Worm (Caenorhabditis elegans): Measurements from ENCODE around the gene M03F8.1.
A peak's percentile ranks its signal among the peaks of the same experiment; 100 is the strongest.

Gene M03F8.1

DNA sequence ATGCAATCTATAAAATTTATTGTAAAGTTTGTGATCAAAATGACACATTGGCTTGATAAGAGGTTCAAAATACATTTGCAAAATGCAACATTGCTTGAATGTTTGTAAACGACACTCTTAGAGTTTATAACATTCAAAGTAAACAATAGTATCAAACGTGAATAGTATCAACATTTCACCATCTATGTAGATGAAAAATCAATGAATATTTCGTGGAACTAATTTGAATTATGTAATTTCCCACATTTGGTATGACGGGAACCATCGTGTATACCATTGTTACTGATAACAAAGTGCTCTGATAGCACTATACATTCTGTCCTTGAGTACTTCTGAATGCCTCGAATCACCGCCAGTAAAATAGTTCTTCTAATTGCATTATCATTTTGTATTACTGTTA, 20.6 kb upstream of the M03F8.1 start, which contains the start of gene galt-1:
galt-1 (plus strand) TSS at position 318 of the 400 bp plus-strand sequence.
- TF ChIP-seq pqm-1 (tag; optimal IDR thresholded peaks at IDR 0.05) = peak; percentile 34
- TF ChIP-seq eor-1 (tag; optimal IDR thresholded peaks at IDR 0.05) = no peak
- peak; percentile 15 for TF ChIP-seq pha-4 (tag; optimal IDR thresholded peaks at IDR 0.05)
- peak; percentile 77 for TF ChIP-seq elt-2 (tag; optimal IDR thresholded peaks at IDR 0.05)

DNA sequence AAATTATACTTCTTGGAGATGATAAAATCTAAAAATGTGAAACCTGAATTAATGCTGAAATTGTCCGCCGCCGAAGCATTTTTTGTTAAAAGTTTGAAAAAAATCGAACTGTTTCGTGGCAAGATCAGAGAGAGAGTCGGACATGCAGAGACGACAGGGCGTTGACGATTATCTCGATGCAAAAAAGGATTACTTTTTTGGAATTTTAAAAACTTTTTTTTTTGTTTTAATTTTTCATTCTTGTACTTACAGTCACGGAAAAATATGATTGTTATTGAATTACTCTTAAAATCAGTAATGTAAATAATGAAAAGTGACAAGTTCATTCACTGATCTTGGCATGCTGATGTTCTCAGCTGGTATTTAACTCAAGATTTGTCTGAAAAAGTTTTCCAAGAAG, 14.5 kb upstream of the M03F8.1 start, which contains the start of the genes M03F8.5 and M03F8.7:
M03F8.5 (minus strand) TSS at position 101 of the 400 bp plus-strand sequence.
M03F8.7 (plus strand) TSS at position 249 of the 400 bp plus-strand sequence.
- TF ChIP-seq nhr-23 (tag; optimal IDR thresholded peaks at IDR 0.05) = no peak
- no peak for TF ChIP-seq pqm-1 (tag; optimal IDR thresholded peaks at IDR 0.05)
- no peak for TF ChIP-seq lin-15B (tag; optimal IDR thresholded peaks at IDR 0.05)
- TF ChIP-seq nhr-12 (tag; optimal IDR thresholded peaks at IDR 0.05) = no peak
- TF ChIP-seq jun-1 (tag; optimal IDR thresholded peaks at IDR 0.05) = no peak
- TF ChIP-seq elt-1 (tag; optimal IDR thresholded peaks at IDR 0.05) = no peak
- no peak for TF ChIP-seq R02D3.7 (tag; optimal IDR thresholded peaks at IDR 0.05)

DNA sequence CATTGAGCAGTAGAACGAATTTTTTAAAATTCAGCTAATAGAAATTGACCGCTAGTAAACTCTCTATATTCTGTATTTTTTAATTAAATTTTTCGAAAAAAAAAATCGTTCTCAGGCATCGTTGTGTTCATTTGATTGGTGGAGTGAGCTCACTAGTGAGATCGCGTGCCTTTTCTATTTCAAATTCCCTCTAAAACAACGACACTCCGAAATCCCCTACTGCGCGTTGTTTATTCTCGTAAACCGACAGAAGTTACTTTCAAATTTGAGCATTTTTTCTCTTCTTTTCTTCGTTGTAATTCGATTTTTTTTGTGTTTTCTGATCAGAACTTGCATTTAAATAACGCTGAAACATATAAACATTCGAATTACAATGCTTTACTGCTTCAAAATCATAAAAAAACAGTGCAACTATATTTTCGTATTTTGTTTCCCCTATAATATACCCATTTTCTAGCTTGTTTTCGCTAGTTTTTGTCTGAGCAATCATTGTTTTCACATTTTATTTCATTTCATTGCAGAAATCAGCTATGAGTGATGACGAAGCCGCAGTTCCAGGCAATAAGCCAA, 11.6 kb upstream of the M03F8.1 start, which contains the start of gene syf-3:
syf-3 (plus strand) TSS at position 520 of the 570 bp plus-strand sequence.
- TF ChIP-seq elt-1 (tag; optimal IDR thresholded peaks at IDR 0.05) = no peak
- TF ChIP-seq egl-27 (tag; optimal IDR thresholded peaks at IDR 0.05) = no peak
- TF ChIP-seq fkh-2 (tag; optimal IDR thresholded peaks at IDR 0.05) = no peak
- TF ChIP-seq ceh-16 (tag; optimal IDR thresholded peaks at IDR 0.05) = no peak
- peak; percentile 52 for TF ChIP-seq nfya-1 (tag; optimal IDR thresholded peaks at IDR 0.05; ENCODE audit: insufficient read depth)
- no peak for TF ChIP-seq ceh-9 (tag; optimal IDR thresholded peaks at IDR 0.05)
- no peak for TF ChIP-seq eor-1 (tag; optimal IDR thresholded peaks at IDR 0.05)
- TF ChIP-seq zag-1 (tag; optimal IDR thresholded peaks at IDR 0.05) = no peak
- no peak for TF ChIP-seq ztf-4 (tag; optimal IDR thresholded peaks at IDR 0.05)
- no peak for TF ChIP-seq elt-2 (tag; optimal IDR thresholded peaks at IDR 0.05)
- TF ChIP-seq nhr-23 (tag; optimal IDR thresholded peaks at IDR 0.05) = no peak
- no peak for TF ChIP-seq sea-2 (GFP tag; optimal IDR thresholded peaks at IDR 0.05)
- TF ChIP-seq ceh-28 (tag; optimal IDR thresholded peaks at IDR 0.05) = no peak
- TF ChIP-seq nhr-28 (tag; optimal IDR thresholded peaks at IDR 0.05) = no peak
- peak; percentile 83 for TF ChIP-seq R02D3.7 (tag; optimal IDR thresholded peaks at IDR 0.05)
- TF ChIP-seq elt-3 (tag; optimal IDR thresholded peaks at IDR 0.05) = no peak
- TF ChIP-seq daf-12 (tag; optimal IDR thresholded peaks at IDR 0.05) = no peak
- TF ChIP-seq nhr-43 (tag; optimal IDR thresholded peaks at IDR 0.05; ENCODE audit: poor library complexity, severe bottlenecking) = no peak
- peak; percentile 69 for TF ChIP-seq hmg-11 (tag; optimal IDR thresholded peaks at IDR 0.05)
- no peak for TF ChIP-seq tbx-2 (tag; optimal IDR thresholded peaks at IDR 0.05)
- TF ChIP-seq mdl-1 (tag; optimal IDR thresholded peaks at IDR 0.05) = no peak
- TF ChIP-seq nhr-76 (tag; optimal IDR thresholded peaks at IDR 0.05) = no peak
- TF ChIP-seq ama-1 (optimal IDR thresholded peaks at IDR 0.05) = no peak
- TF ChIP-seq ZK546.5 (tag; optimal IDR thresholded peaks at IDR 0.05) = no peak
- TF ChIP-seq nhr-12 (tag; optimal IDR thresholded peaks at IDR 0.05) = no peak
- no peak for TF ChIP-seq egl-5 (tag; optimal IDR thresholded peaks at IDR 0.05)
- peak; percentile 63 for TF ChIP-seq pha-4 (tag; optimal IDR thresholded peaks at IDR 0.05)
- no peak for TF ChIP-seq nhr-67 (tag; optimal IDR thresholded peaks at IDR 0.05)
- no peak for TF ChIP-seq ceh-82 (tag; optimal IDR thresholded peaks at IDR 0.05)
- no peak for TF ChIP-seq mml-1 (tag; optimal IDR thresholded peaks at IDR 0.05)
- no peak for TF ChIP-seq nhr-11 (tag; optimal IDR thresholded peaks at IDR 0.05)
- TF ChIP-seq snpc-4 (tag; optimal IDR thresholded peaks at IDR 0.05) = no peak
- TF ChIP-seq lin-15B (tag; optimal IDR thresholded peaks at IDR 0.05) = peak; percentile 41
- no peak for TF ChIP-seq fkh-10 (GFP tag; optimal IDR thresholded peaks at IDR 0.05)
- no peak for TF ChIP-seq lsy-12 (tag; optimal IDR thresholded peaks at IDR 0.05)
- no peak for TF ChIP-seq lin-39 (tag; optimal IDR thresholded peaks at IDR 0.05)
- no peak for TF ChIP-seq unc-39 (tag; optimal IDR thresholded peaks at IDR 0.05)
- no peak for TF ChIP-seq aly-2 (tag; optimal IDR thresholded peaks at IDR 0.05)
- no peak for TF ChIP-seq unc-62 (GFP tag; optimal IDR thresholded peaks at IDR 0.05)
- TF ChIP-seq ztf-11 (tag; optimal IDR thresholded peaks at IDR 0.05) = no peak
- no peak for TF ChIP-seq fos-1 (tag; optimal IDR thresholded peaks at IDR 0.05)
- no peak for TF ChIP-seq nhr-237 (tag; optimal IDR thresholded peaks at IDR 0.05)
- no peak for TF ChIP-seq pqm-1 (tag; optimal IDR thresholded peaks at IDR 0.05)
- peak; percentile 7 for TF ChIP-seq jun-1 (tag; optimal IDR thresholded peaks at IDR 0.05)
- TF ChIP-seq nhr-25 (tag; optimal IDR thresholded peaks at IDR 0.05) = no peak
- TF ChIP-seq skn-1 (tag; optimal IDR thresholded peaks at IDR 0.05) = no peak

Data from whole organism, L3 larva.